Worm (Caenorhabditis elegans): Measurements from ENCODE around the gene fbxa-105.

- TF ChIP-seq lin-13 (GFP tag; optimal IDR thresholded peaks at IDR 0.05) (no peak), ZK546.5 (tag; optimal IDR thresholded peaks at IDR 0.05) (no peak), unc-62 (GFP tag; optimal IDR thresholded peaks at IDR 0.05) (no peak), ceh-82 (tag; optimal IDR thresholded peaks at IDR 0.05) (no peak)
Measured at ce11 chrV:7428880-7429279, 37.1 kb upstream of the fbxa-105 start, which contains the start of gene srw-69.
